Worm (Caenorhabditis elegans) whole organism, L4 larva: ENCODE results near the gene ubc-19.

Source experiments
- ceh-82 ChIP-seq: sonication (generic microtip); optimal IDR thresholded peaks from 2 replicates; lab custom pipeline; 2017; ENCODE audit warnings: missing biosample characterization, missing genetic modification characterization
- fos-1 ChIP-seq: fragments of 150-350 bp; optimal IDR thresholded peaks from 2 replicates; lab custom pipeline; 2014; ENCODE audit warnings: missing biosample characterization, missing genetic modification characterization
- lin-13 ChIP-seq: fragments of 150-350 bp; optimal IDR thresholded peaks from 2 replicates; lab custom pipeline; 2014; ENCODE audit warnings: missing biosample characterization, missing genetic modification reagents, missing genetic modification characterization
- lin-39 ChIP-seq: fragments of 150-350 bp; optimal IDR thresholded peaks from 2 replicates; lab custom pipeline; 2014; ENCODE audit warnings: missing biosample characterization, missing genetic modification reagents, missing genetic modification characterization
- lsy-2 ChIP-seq, 2 experiments: fragments of 150-350 bp in 1 of 2; sonication (generic microtip) in 1 of 2; optimal IDR thresholded peaks; 2 replicates each; lab custom pipeline; 2014 to 2017; ENCODE audit warnings: missing biosample characterization in 2 of 2, missing genetic modification characterization in 2 of 2
- madf-9 ChIP-seq: fragments of 200-800 bp; sonication (Bioruptor generic); conservative IDR thresholded peaks from 2 replicates; pipeline ENCODE4 v1.3.6; 2022; ENCODE audit warnings: missing genetic modification reagents, missing genetic modification characterization, missing compliant biosample characterization
- nhr-25 ChIP-seq: sonication (generic microtip); optimal IDR thresholded peaks from 2 replicates; lab custom pipeline; 2017; ENCODE audit warnings: missing genetic modification characterization, mild to moderate bottlenecking, missing compliant biosample characterization, antibody characterized with exemption, moderate library complexity, borderline replicate concordance; ENCODE audit not compliant: insufficient read depth
- rbr-2 ChIP-seq: sonication (generic microtip); optimal IDR thresholded peaks from 2 replicates; lab custom pipeline; 2016; ENCODE audit warnings: missing genotype, missing genetic modification characterization, missing compliant biosample characterization
- unc-62 ChIP-seq, 3 experiments: fragments of 150-350 bp in 1 of 3; sonication (generic microtip); optimal IDR thresholded peaks in 2 of 3; peaks in 1 of 3; 1 replicate in 1 of 3; 2 replicates in 2 of 3; lab custom pipeline; 2014 to 2017; ENCODE audit warnings: missing biosample characterization in 3 of 3, missing genetic modification characterization in 3 of 3, missing genetic modification reagents in 3 of 3, missing genotype in 1 of 3
- ztf-11 ChIP-seq: fragments of 150-350 bp; optimal IDR thresholded peaks from 2 replicates; lab custom pipeline; 2014; ENCODE audit warnings: missing biosample characterization, missing genetic modification characterization

ce11 chrV:18687361-18687760 lies 2.2 kb downstream of the ubc-19 start:
- TF ChIP-seq lin-39 (tag; lab: Kevin White, UChicago) (no peak), nhr-25 (tag; lab: Kevin White, UChicago) (no peak), rbr-2 (tag; lab: Kevin White, UChicago) (no peak), ztf-11 (tag; lab: Kevin White, UChicago) (no peak), lin-13 (GFP tag; lab: Kevin White, UChicago) (no peak), ceh-82 (tag; lab: Kevin White, UChicago) (no peak), madf-9 (GFP tag; lab: Robert Waterston, UW) (no peak), lsy-2 (tag; optimal IDR thresholded peaks at IDR 0.05; lab: Kevin White, UChicago) (no peak), fos-1 (no peak), unc-62 (GFP tag; optimal IDR thresholded peaks at IDR 0.05 in 1 of 2; lab: Kevin White, UChicago) (no peak), unc-62 (tag; optimal IDR thresholded peaks at IDR 0.05; lab: Kevin White, UChicago) (no peak)
